Fruit fly (Drosophila melanogaster) whole organism, embryonic: ENCODE results near the gene CG31974.

Experiments used
- ATbp ChIP-seq: fragments of 200-800 bp; sonication (Bioruptor generic); optimal IDR thresholded peaks from 2 replicates; lab custom pipeline; 2017; ENCODE audit warnings: missing biosample characterization, mild to moderate bottlenecking, missing genetic modification characterization, missing genetic modification reagents
- Aef1 ChIP-seq: fragments of 200-800 bp; sonication (Bioruptor generic); IDR thresholded peaks from 3 replicates; pipeline ENCODE4 v1.3.6; 2022; ENCODE audit warnings: missing biosample characterization, missing genetic modification characterization
- CG10274 ChIP-seq: fragments of 200-800 bp; sonication (Bioruptor generic); optimal IDR thresholded peaks from 3 replicates; lab custom pipeline; 2017; ENCODE audit warnings: missing biosample characterization, mild to moderate bottlenecking, missing genetic modification characterization
- CG10462 ChIP-seq: fragments of 200-800 bp; sonication (Bioruptor generic); optimal IDR thresholded peaks from 2 replicates; lab custom pipeline; 2016; ENCODE audit warnings: missing biosample characterization, missing genetic modification characterization
- CG12104 ChIP-seq: fragments of 200-800 bp; sonication (Bioruptor generic); optimal IDR thresholded peaks from 3 replicates; lab custom pipeline; 2016; ENCODE audit warnings: missing biosample characterization, missing genetic modification characterization
- CG14014 ChIP-seq: fragments of 200-800 bp; sonication (Bioruptor generic); IDR thresholded peaks from 2 replicates; pipeline ENCODE4 v1.3.6; 2022; ENCODE audit warnings: missing biosample characterization, missing genetic modification characterization
- CG14667 ChIP-seq: fragments of 200-800 bp; sonication (Bioruptor generic); IDR thresholded peaks from 2 replicates; pipeline ENCODE4 v1.3.6; 2022; ENCODE audit warnings: missing biosample characterization, missing genetic modification characterization
- CG14965 ChIP-seq: fragments of 200-800 bp; sonication (Bioruptor generic); optimal IDR thresholded peaks from 2 replicates; lab custom pipeline; 2016; ENCODE audit warnings: missing biosample characterization, missing genetic modification characterization, borderline replicate concordance
- CG1792 ChIP-seq: fragments of 200-800 bp; sonication (Bioruptor generic); optimal IDR thresholded peaks from 2 replicates; lab custom pipeline; 2016; ENCODE audit warnings: missing biosample characterization, missing genetic modification characterization
- CG32767 ChIP-seq: fragments of 200-800 bp; sonication (Bioruptor generic); IDR thresholded peaks from 2 replicates; pipeline ENCODE4 v1.3.6; 2022; ENCODE audit warnings: missing biosample characterization, missing genetic modification characterization
- CG33557 ChIP-seq: fragments of 200-800 bp; sonication (Bioruptor generic); optimal IDR thresholded peaks from 2 replicates; lab custom pipeline; 2019; ENCODE audit warnings: missing biosample characterization, mild to moderate bottlenecking, missing genetic modification characterization, moderate library complexity
- CG34376 ChIP-seq: fragments of 200-800 bp; sonication (Bioruptor generic); optimal IDR thresholded peaks from 2 replicates; lab custom pipeline; 2018; ENCODE audit warnings: missing biosample characterization, mild to moderate bottlenecking, missing genetic modification characterization
- CG3726 ChIP-seq: fragments of 200-800 bp; sonication (Bioruptor generic); IDR thresholded peaks from 3 replicates; pipeline ENCODE4, ENCODE4 v1.3.6; 2022; ENCODE audit warnings: missing biosample characterization, missing genetic modification characterization
- CG4404 ChIP-seq: fragments of 200-800 bp; sonication (Bioruptor generic); IDR thresholded peaks from 2 replicates; pipeline ENCODE4 v1.3.6; 2022; ENCODE audit warnings: missing biosample characterization, missing genetic modification characterization
- CG5953 ChIP-seq: fragments of 200-800 bp; sonication (Bioruptor generic); IDR thresholded peaks from 2 replicates; pipeline ENCODE4 v1.3.6; 2022; ENCODE audit warnings: missing biosample characterization, missing genetic modification characterization
- CG6254 ChIP-seq: fragments of 200-800 bp; sonication (Bioruptor generic); optimal IDR thresholded peaks from 3 replicates; lab custom pipeline; 2017; ENCODE audit warnings: mild to moderate bottlenecking, missing biosample characterization, missing genetic modification reagents, missing genetic modification characterization
- CG6813 ChIP-seq: fragments of 200-800 bp; sonication (Bioruptor generic); optimal IDR thresholded peaks from 2 replicates; lab custom pipeline; 2017; ENCODE audit warnings: missing biosample characterization, missing genetic modification characterization, mild to moderate bottlenecking, moderate library complexity, missing genetic modification reagents
- CG7271 ChIP-seq: fragments of 200-800 bp; sonication (Bioruptor generic); optimal IDR thresholded peaks from 2 replicates; lab custom pipeline; 2018; ENCODE audit warnings: missing biosample characterization, mild to moderate bottlenecking, missing genetic modification characterization, moderate library complexity
- CG7786 ChIP-seq: fragments of 200-800 bp; sonication (Bioruptor generic); optimal IDR thresholded peaks from 2 replicates; lab custom pipeline; 2016; ENCODE audit warnings: missing biosample characterization, missing genetic modification characterization
- CG7987 ChIP-seq: fragments of 200-800 bp; sonication (Bioruptor generic); optimal IDR thresholded peaks from 2 replicates; lab custom pipeline; 2018; ENCODE audit warnings: missing biosample characterization, mild to moderate bottlenecking, missing genetic modification characterization, moderate library complexity
- CG9817 ChIP-seq: fragments of 200-800 bp; sonication (Bioruptor generic); optimal IDR thresholded peaks from 2 replicates; lab custom pipeline; 2018; ENCODE audit warnings: missing biosample characterization, mild to moderate bottlenecking, missing genetic modification characterization, moderate library complexity
- CoRest ChIP-seq: fragments of 200-800 bp; sonication (Bioruptor generic); optimal IDR thresholded peaks from 3 replicates; lab custom pipeline; 2018; ENCODE audit warnings: missing biosample characterization, mild to moderate bottlenecking, missing genetic modification characterization, moderate library complexity
- Dad ChIP-seq: fragments of 200-800 bp; sonication (Bioruptor generic); optimal IDR thresholded peaks from 3 replicates; lab custom pipeline; 2016; ENCODE audit warnings: missing biosample characterization, missing genetic modification characterization
- Elba2 ChIP-seq: fragments of 200-800 bp; sonication (Bioruptor generic); optimal IDR thresholded peaks from 3 replicates; lab custom pipeline; 2016; ENCODE audit warnings: missing biosample characterization, missing genetic modification characterization
- MTF-1 ChIP-seq: fragments of 200-800 bp; sonication (Bioruptor generic); optimal IDR thresholded peaks from 2 replicates; lab custom pipeline; 2018; ENCODE audit warnings: missing biosample characterization, mild to moderate bottlenecking, missing genetic modification characterization, borderline replicate concordance
- Optix ChIP-seq: fragments of 200-800 bp; sonication (Bioruptor generic); IDR thresholded peaks from 3 replicates; pipeline ENCODE4 v1.3.6; 2022; ENCODE audit warnings: missing biosample characterization, missing genetic modification characterization
- Ptx1 ChIP-seq: fragments of 200-800 bp; sonication (Bioruptor generic); IDR thresholded peaks from 2 replicates; pipeline ENCODE4 v1.3.6; 2022; ENCODE audit warnings: missing biosample characterization, missing genetic modification characterization
- Side ChIP-seq: fragments of 200-800 bp; sonication (Bioruptor generic); optimal IDR thresholded peaks from 2 replicates; lab custom pipeline; 2016; ENCODE audit warnings: missing biosample characterization, missing genetic modification characterization
- Trl ChIP-seq, 3 experiments: fragments of >200 bp in 2 of 3; fragments of 200-800 bp in 1 of 3; sonication (Bioruptor generic) in 1 of 3; optimal IDR thresholded peaks; 2 replicates in 1 of 3; 3 replicates in 2 of 3; lab custom pipeline; 2016 to 2017; ENCODE audit warnings: missing biosample characterization in 1 of 3, missing genetic modification characterization in 1 of 3
- Xrp1 ChIP-seq: fragments of 200-800 bp; sonication (Bioruptor generic); IDR thresholded peaks from 2 replicates; pipeline ENCODE4 v1.3.6; 2022; ENCODE audit warnings: missing biosample characterization, missing genetic modification characterization
- chinmo ChIP-seq: fragments of 200-800 bp; sonication (Bioruptor generic); IDR thresholded peaks from 4 replicates; pipeline ENCODE4 v1.3.6; 2022; ENCODE audit warnings: missing biosample characterization, missing genetic modification characterization; ENCODE audit not compliant: partially characterized antibody
- crol ChIP-seq: fragments of 200-800 bp; sonication (Bioruptor generic); IDR thresholded peaks from 2 replicates; pipeline ENCODE4 v1.3.6; 2022; ENCODE audit warnings: missing biosample characterization, missing genetic modification characterization
- da ChIP-seq: fragments of 200-800 bp; sonication (Bioruptor generic); optimal IDR thresholded peaks from 2 replicates; lab custom pipeline; 2016; ENCODE audit warnings: missing biosample characterization, missing genetic modification characterization
- dmrt99B ChIP-seq: fragments of 200-800 bp; sonication (Bioruptor generic); optimal IDR thresholded peaks from 2 replicates; lab custom pipeline; 2018; ENCODE audit warnings: missing biosample characterization, mild to moderate bottlenecking, missing genetic modification characterization, moderate library complexity
- eyg ChIP-seq: fragments of 200-800 bp; sonication (Bioruptor generic); optimal IDR thresholded peaks from 3 replicates; lab custom pipeline; 2016; ENCODE audit warnings: missing biosample characterization, missing genetic modification characterization
- gro ChIP-seq: fragments of 200-800 bp; sonication (Bioruptor generic); optimal IDR thresholded peaks from 2 replicates; lab custom pipeline; 2016; ENCODE audit warnings: missing biosample characterization, missing genetic modification characterization
- h ChIP-seq: fragments of >200 bp; optimal IDR thresholded peaks from 2 replicates; lab custom pipeline; 2017
- insv ChIP-seq, 2 experiments: fragments of 200-800 bp; sonication (Bioruptor generic); optimal IDR thresholded peaks; 3 replicates each; lab custom pipeline; 2016 to 2018; ENCODE audit warnings: missing biosample characterization in 2 of 2, missing genetic modification characterization in 2 of 2
- kni ChIP-seq: fragments of 200-800 bp; sonication (Bioruptor generic); optimal IDR thresholded peaks from 3 replicates; lab custom pipeline; 2017; ENCODE audit warnings: mild to moderate bottlenecking, missing biosample characterization, missing genetic modification reagents, missing genetic modification characterization
- maf-S ChIP-seq: fragments of 200-800 bp; sonication (Bioruptor generic); optimal IDR thresholded peaks from 2 replicates; lab custom pipeline; 2016; ENCODE audit warnings: missing biosample characterization, missing genetic modification characterization
- nau ChIP-seq: fragments of 200-800 bp; sonication (Bioruptor generic); optimal IDR thresholded peaks from 3 replicates; lab custom pipeline; 2017; ENCODE audit warnings: missing biosample characterization, mild to moderate bottlenecking, missing genetic modification characterization, missing genetic modification reagents
- nmo ChIP-seq: fragments of 200-800 bp; sonication (Bioruptor generic); optimal IDR thresholded peaks from 2 replicates; lab custom pipeline; 2018; ENCODE audit warnings: missing biosample characterization, mild to moderate bottlenecking, missing genetic modification characterization, moderate library complexity
- oc ChIP-seq: fragments of 200-800 bp; sonication (Bioruptor generic); optimal IDR thresholded peaks from 2 replicates; lab custom pipeline; 2018; ENCODE audit warnings: missing biosample characterization, mild to moderate bottlenecking, missing genetic modification characterization, moderate library complexity
- pros ChIP-seq: fragments of 200-800 bp; sonication (Bioruptor generic); optimal IDR thresholded peaks from 3 replicates; lab custom pipeline; 2019; ENCODE audit warnings: missing biosample characterization, mild to moderate bottlenecking, missing genetic modification characterization, moderate library complexity
- sima ChIP-seq: fragments of 200-800 bp; sonication (Bioruptor generic); optimal IDR thresholded peaks from 2 replicates; lab custom pipeline; 2016; ENCODE audit warnings: missing biosample characterization, missing genetic modification characterization
- slou ChIP-seq: fragments of 200-800 bp; sonication (Bioruptor generic); optimal IDR thresholded peaks from 3 replicates; lab custom pipeline; 2016; ENCODE audit warnings: missing biosample characterization, missing genetic modification characterization
- sqz ChIP-seq: fragments of 200-800 bp; sonication (Bioruptor generic); optimal IDR thresholded peaks from 3 replicates; lab custom pipeline; 2018; ENCODE audit warnings: missing biosample characterization, mild to moderate bottlenecking, missing genetic modification characterization
- sr ChIP-seq: fragments of 200-800 bp; sonication (Bioruptor generic); IDR thresholded peaks from 3 replicates; pipeline ENCODE4 v1.3.6; 2022; ENCODE audit warnings: missing biosample characterization, missing genetic modification characterization
- stwl ChIP-seq: fragments of 200-800 bp; sonication (Bioruptor generic); optimal IDR thresholded peaks from 3 replicates; lab custom pipeline; 2018; ENCODE audit warnings: missing biosample characterization, mild to moderate bottlenecking, missing genetic modification characterization, moderate library complexity

Gene CG31974

dm6 chr2L:107476-108436 lies 35.1 kb downstream of the CG31974 start (continued):
- TF ChIP-seq CG14014 (GFP tag; lab: Robert Waterston, UW) (no peak; the same call in 1 of the 2 replicates), Xrp1 (GFP tag; lab: Robert Waterston, UW) (no peak), Ptx1 (GFP tag; lab: Robert Waterston, UW) (no peak), nmo (GFP tag; lab: Kevin White, UChicago) (no peak), oc (tag; lab: Kevin White, UChicago) (no peak), sima (GFP tag; lab: Kevin White, UChicago) (no peak), CG4404 (GFP tag; lab: Robert Waterston, UW) (no peak), Elba2 (GFP tag; lab: Kevin White, UChicago) (no peak), CG6813 (no peak), CG14667 (GFP tag; lab: Robert Waterston, UW) (no peak), ATbp (GFP tag; lab: Kevin White, UChicago) (no peak), CG10274 (GFP tag; lab: Kevin White, UChicago) (no peak), CG6254 (no peak), CG3726 (GFP tag; lab: Robert Waterston, UW) (no peak), stwl (tag; lab: Kevin White, UChicago) (peak; percentile 46), CG33557 (no peak), maf-S (GFP tag; lab: Kevin White, UChicago) (no peak), gro (GFP tag; lab: Kevin White, UChicago) (no peak), CG12104 (GFP tag; lab: Kevin White, UChicago) (no peak), Aef1 (no peak), CG32767 (no peak), sr (no peak), sqz (GFP tag; lab: Kevin White, UChicago) (no peak), kni (GFP tag; lab: Kevin White, UChicago) (peak; percentile 35), CG7786 (GFP tag; lab: Kevin White, UChicago) (no peak), CG7987 (peak; percentile 56), pros (GFP tag; lab: Kevin White, UChicago) (peak; percentile 82), eyg (no peak), Trl (optimal IDR thresholded peaks at IDR 0.05; lab: Kevin White, UChicago) (peak; percentile 87 to 95), Trl (GFP tag; optimal IDR thresholded peaks at IDR 0.05; lab: Kevin White, UChicago) (no peak), h (lab: Kevin White, UChicago) (no peak), insv (GFP tag; optimal IDR thresholded peaks at IDR 0.05; lab: Kevin White, UChicago) (no peak), CG5953 (no peak), CG7271 (tag; lab: Kevin White, UChicago) (no peak), MTF-1 (peak; percentile 14), da (GFP tag; lab: Kevin White, UChicago) (no peak), CoRest (tag; lab: Kevin White, UChicago) (no peak), Side (no peak), slou (GFP tag; lab: Kevin White, UChicago) (no peak), CG10462 (GFP tag; lab: Kevin White, UChicago) (no peak), CG9817 (tag; lab: Kevin White, UChicago) (no peak), CG34376 (GFP tag; lab: Kevin White, UChicago) (peak; percentile 89), CG14965 (GFP tag; lab: Kevin White, UChicago) (no peak), CG1792 (GFP tag; lab: Kevin White, UChicago) (no peak), chinmo (GFP tag; lab: Robert Waterston, UW) (peak; percentile 88; the same call in 2 of the 4 replicates), Dad (no peak), Optix (GFP tag; lab: Robert Waterston, UW) (no peak), nau (GFP tag; lab: Kevin White, UChicago) (no peak), crol (GFP tag; lab: Robert Waterston, UW) (no peak), dmrt99B (tag; lab: Kevin White, UChicago) (no peak)
